Fruit fly (Drosophila melanogaster) whole organism, embryonic: ENCODE measurements around the gene eIF4G2.

Experiments
- Awh ChIP-seq: fragments of 200-800 bp; sonication (Bioruptor generic); IDR thresholded peaks from 2 replicates; pipeline ENCODE4, ENCODE4 v1.3.6; 2022; ENCODE audit warnings: missing biosample characterization, missing genetic modification characterization
- CG10209 ChIP-seq: fragments of 200-800 bp; sonication (Bioruptor generic); optimal IDR thresholded peaks from 3 replicates; lab custom pipeline; 2017; ENCODE audit warnings: missing biosample characterization, mild to moderate bottlenecking, missing genetic modification characterization, missing genetic modification reagents
- CG14667 ChIP-seq: fragments of 200-800 bp; sonication (Bioruptor generic); IDR thresholded peaks from 2 replicates; pipeline ENCODE4 v1.3.6; 2022; ENCODE audit warnings: missing biosample characterization, missing genetic modification characterization
- CG14710 ChIP-seq: fragments of 200-800 bp; sonication (Bioruptor generic); optimal IDR thresholded peaks from 3 replicates; lab custom pipeline; 2019; ENCODE audit warnings: missing biosample characterization, mild to moderate bottlenecking, missing genetic modification characterization, moderate library complexity
- CG2116 ChIP-seq: fragments of 200-800 bp; sonication (Bioruptor generic); optimal IDR thresholded peaks from 3 replicates; lab custom pipeline; 2018; ENCODE audit warnings: missing biosample characterization, mild to moderate bottlenecking, missing genetic modification characterization
- CG2678 ChIP-seq: fragments of 200-800 bp; sonication (Bioruptor generic); optimal IDR thresholded peaks from 3 replicates; lab custom pipeline; 2019; ENCODE audit warnings: missing biosample characterization, mild to moderate bottlenecking, missing genetic modification characterization, moderate library complexity
- CG3281 ChIP-seq: fragments of 200-800 bp; sonication (Bioruptor generic); optimal IDR thresholded peaks from 3 replicates; lab custom pipeline; 2017; ENCODE audit warnings: missing biosample characterization, mild to moderate bottlenecking, missing genetic modification characterization
- CG33213 ChIP-seq: fragments of 200-800 bp; sonication (Bioruptor generic); optimal IDR thresholded peaks from 3 replicates; lab custom pipeline; 2016; ENCODE audit warnings: missing biosample characterization, missing genetic modification characterization
- CG3407 ChIP-seq: fragments of 200-800 bp; sonication (Bioruptor generic); optimal IDR thresholded peaks from 2 replicates; lab custom pipeline; 2018; ENCODE audit warnings: missing biosample characterization, mild to moderate bottlenecking, missing genetic modification characterization
- CG34376 ChIP-seq: fragments of 200-800 bp; sonication (Bioruptor generic); optimal IDR thresholded peaks from 2 replicates; lab custom pipeline; 2018; ENCODE audit warnings: missing biosample characterization, mild to moderate bottlenecking, missing genetic modification characterization
- CG3847 ChIP-seq: fragments of 200-800 bp; sonication (Bioruptor generic); IDR thresholded peaks from 2 replicates; pipeline ENCODE4 v1.3.6; 2022; ENCODE audit warnings: missing biosample characterization, missing genetic modification characterization
- CG7745 ChIP-seq: fragments of 200-800 bp; sonication (Bioruptor generic); optimal IDR thresholded peaks from 2 replicates; lab custom pipeline; 2018; ENCODE audit warnings: missing biosample characterization, mild to moderate bottlenecking, missing genetic modification characterization, moderate library complexity
- CG8924 ChIP-seq: fragments of 200-800 bp; optimal IDR thresholded peaks from 3 replicates; lab custom pipeline; 2019; ENCODE audit warnings: missing biosample characterization, mild to moderate bottlenecking, missing genetic modification characterization, moderate library complexity
- CG9609 ChIP-seq: fragments of 200-800 bp; sonication (Bioruptor generic); optimal IDR thresholded peaks from 3 replicates; lab custom pipeline; 2016; ENCODE audit warnings: missing biosample characterization, missing genetic modification characterization
- CHES-1-like ChIP-seq: fragments of 200-800 bp; sonication (Bioruptor generic); optimal IDR thresholded peaks from 2 replicates; lab custom pipeline; 2016; ENCODE audit warnings: missing biosample characterization, missing genetic modification characterization
- Camta ChIP-seq: fragments of 200-800 bp; sonication (Bioruptor generic); optimal IDR thresholded peaks from 2 replicates; lab custom pipeline; 2016; ENCODE audit warnings: missing biosample characterization, missing genetic modification characterization
- E2f2 ChIP-seq: fragments of 200-800 bp; sonication (Bioruptor generic); IDR thresholded peaks from 2 replicates; pipeline ENCODE4 v1.3.6; 2022; ENCODE audit warnings: missing biosample characterization, missing genetic modification characterization
- ERR ChIP-seq: fragments of 200-800 bp; sonication (Bioruptor generic); optimal IDR thresholded peaks from 2 replicates; lab custom pipeline; 2016; ENCODE audit warnings: missing biosample characterization, missing genetic modification characterization
- Ets65A ChIP-seq: fragments of 200-800 bp; sonication (Bioruptor generic); peaks from one replicate; lab custom pipeline; 2016; ENCODE audit warnings: missing biosample characterization, missing genetic modification characterization
- Ets97D ChIP-seq: fragments of 200-800 bp; sonication (Bioruptor generic); optimal IDR thresholded peaks from 3 replicates; lab custom pipeline; 2016; ENCODE audit warnings: missing biosample characterization, missing genetic modification characterization
- Hsf ChIP-seq: fragments of 200-800 bp; sonication (Bioruptor generic); optimal IDR thresholded peaks from 3 replicates; lab custom pipeline; 2016; ENCODE audit warnings: missing biosample characterization, missing genetic modification characterization
- Nf-YC ChIP-seq: fragments of 200-800 bp; optimal IDR thresholded peaks from 3 replicates; lab custom pipeline; 2019; ENCODE audit warnings: missing biosample characterization, mild to moderate bottlenecking, missing genetic modification characterization, moderate library complexity
- Pdp1 ChIP-seq, 2 experiments: fragments of 200-800 bp; sonication (Bioruptor generic); optimal IDR thresholded peaks; 3 replicates each; lab custom pipeline; 2016; ENCODE audit warnings: missing biosample characterization in 2 of 2, missing genetic modification characterization in 2 of 2, mild to moderate bottlenecking in 1 of 2, moderate library complexity in 1 of 2
- TFAM ChIP-seq: fragments of 200-800 bp; sonication (Bioruptor generic); optimal IDR thresholded peaks from 2 replicates; lab custom pipeline; 2017; ENCODE audit warnings: missing biosample characterization, missing genetic modification characterization, inconsistent platforms
- bcd ChIP-seq: fragments of 200-800 bp; sonication (Bioruptor generic); optimal IDR thresholded peaks from 2 replicates; lab custom pipeline; 2017; ENCODE audit warnings: missing biosample characterization, mild to moderate bottlenecking, missing genetic modification characterization
- bowl ChIP-seq: fragments of 200-800 bp; sonication (Bioruptor generic); IDR thresholded peaks from 2 replicates; pipeline ENCODE4 v1.3.6; 2022; ENCODE audit warnings: missing biosample characterization, missing genetic modification characterization
- chm ChIP-seq: fragments of 200-800 bp; sonication (Bioruptor generic); IDR thresholded peaks from 2 replicates; pipeline ENCODE4 v1.3.6; 2022; ENCODE audit warnings: missing biosample characterization, missing genetic modification characterization
- dimm ChIP-seq: fragments of 200-800 bp; sonication (Bioruptor generic); IDR thresholded peaks from 2 replicates; pipeline ENCODE4 v1.3.6; 2022; ENCODE audit warnings: missing biosample characterization, missing genetic modification characterization
- ems ChIP-seq: fragments of 200-800 bp; sonication (Bioruptor generic); optimal IDR thresholded peaks from 3 replicates; lab custom pipeline; 2016; ENCODE audit warnings: missing biosample characterization, missing genetic modification characterization
- exex ChIP-seq: fragments of 200-800 bp; sonication (Bioruptor generic); optimal IDR thresholded peaks from 4 replicates; lab custom pipeline; 2018; ENCODE audit warnings: missing biosample characterization, mild to moderate bottlenecking, missing genetic modification characterization, moderate library complexity
- gem ChIP-seq: fragments of 200-800 bp; sonication (Bioruptor generic); optimal IDR thresholded peaks from 2 replicates; lab custom pipeline; 2019; ENCODE audit warnings: missing biosample characterization, mild to moderate bottlenecking, missing genetic modification characterization, moderate library complexity
- insv ChIP-seq, 2 experiments: fragments of 200-800 bp; sonication (Bioruptor generic); optimal IDR thresholded peaks; 3 replicates each; lab custom pipeline; 2016 to 2018; ENCODE audit warnings: missing biosample characterization in 2 of 2, missing genetic modification characterization in 2 of 2
- kni ChIP-seq: fragments of 200-800 bp; sonication (Bioruptor generic); optimal IDR thresholded peaks from 3 replicates; lab custom pipeline; 2017; ENCODE audit warnings: mild to moderate bottlenecking, missing biosample characterization, missing genetic modification reagents, missing genetic modification characterization
- lab ChIP-seq: fragments of 200-800 bp; sonication (Bioruptor generic); optimal IDR thresholded peaks from 3 replicates; lab custom pipeline; 2017; ENCODE audit warnings: missing biosample characterization, missing genetic modification characterization, mild to moderate bottlenecking, moderate library complexity, missing genetic modification reagents
- mirr ChIP-seq: fragments of 200-800 bp; sonication (Bioruptor generic); optimal IDR thresholded peaks from 3 replicates; lab custom pipeline; 2018; ENCODE audit warnings: missing biosample characterization, mild to moderate bottlenecking, missing genetic modification characterization
- nerfin-1 ChIP-seq: fragments of 200-800 bp; sonication (Bioruptor generic); optimal IDR thresholded peaks from 3 replicates; lab custom pipeline; 2019; ENCODE audit warnings: missing biosample characterization, mild to moderate bottlenecking, missing genetic modification characterization, moderate library complexity
- pum ChIP-seq: fragments of 200-800 bp; sonication (Bioruptor generic); optimal IDR thresholded peaks from 2 replicates; lab custom pipeline; 2016; ENCODE audit warnings: missing biosample characterization, missing genetic modification characterization
- sd ChIP-seq: fragments of 200-800 bp; sonication (Bioruptor generic); optimal IDR thresholded peaks from 3 replicates; lab custom pipeline; 2018; ENCODE audit warnings: missing biosample characterization, mild to moderate bottlenecking, missing genetic modification characterization, moderate library complexity
- tgo ChIP-seq: fragments of 200-800 bp; sonication (Bioruptor generic); IDR thresholded peaks from 3 replicates; pipeline ENCODE4 v1.3.6; 2022; ENCODE audit warnings: missing biosample characterization, missing genetic modification characterization
- trem ChIP-seq: fragments of 200-800 bp; optimal IDR thresholded peaks from 3 replicates; lab custom pipeline; 2019; ENCODE audit warnings: missing biosample characterization, mild to moderate bottlenecking, missing genetic modification characterization, moderate library complexity
- tx ChIP-seq: fragments of 200-800 bp; sonication (Bioruptor generic); optimal IDR thresholded peaks from 2 replicates; lab custom pipeline; 2016; ENCODE audit warnings: missing biosample characterization, missing genetic modification characterization

The eIF4G2 gene

DNA sequence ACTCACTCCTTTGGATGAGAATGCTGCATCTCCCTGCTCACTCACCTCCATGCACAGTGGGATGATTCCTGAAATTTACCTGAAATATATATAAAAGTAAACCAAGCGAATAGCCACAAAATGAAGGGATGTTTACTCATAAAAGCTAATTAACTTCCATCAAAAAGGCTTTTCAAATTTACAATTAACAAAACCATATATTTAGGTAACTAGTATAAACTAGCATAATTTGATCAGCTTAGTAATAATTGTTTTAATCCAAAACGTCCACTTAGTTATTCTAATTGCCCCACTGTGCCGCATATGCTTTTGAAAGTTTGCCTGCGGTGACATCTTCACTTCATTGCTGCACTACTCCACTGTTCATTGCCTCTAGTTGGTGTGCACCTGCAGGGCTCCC lies 35.1 kb downstream of the eIF4G2 start (continued):
- peak; percentile 2 for TF ChIP-seq TFAM
- peak; percentile 61 for TF ChIP-seq CG3407 (GFP tag; lab: Kevin White, UChicago)
- peak; percentile 80 for TF ChIP-seq CG2678 (tag; lab: Kevin White, UChicago)
- peak; percentile 23 for TF ChIP-seq ERR
- TF ChIP-seq CG33213 (GFP tag; lab: Kevin White, UChicago) = peak; percentile 11
- TF ChIP-seq kni (GFP tag; lab: Kevin White, UChicago) = no peak
- no peak for TF ChIP-seq CG7745 (tag; lab: Kevin White, UChicago)
- TF ChIP-seq ems (GFP tag; lab: Kevin White, UChicago) = peak; percentile 71
- peak; percentile 19; the same call in 1 of the 2 replicates for TF ChIP-seq CG14667
- peak; percentile 95 for TF ChIP-seq Ets65A (GFP tag; lab: Kevin White, UChicago)
- TF ChIP-seq Ets97D (GFP tag; lab: Kevin White, UChicago) = peak; percentile 21
- TF ChIP-seq bowl = no peak
- TF ChIP-seq Hsf (GFP tag; lab: Kevin White, UChicago) = peak; percentile 76
- TF ChIP-seq CG3847 (GFP tag; lab: Robert Waterston, UW) = peak; percentile 50
- peak; percentile 82 for TF ChIP-seq trem (tag; lab: Kevin White, UChicago)
- TF ChIP-seq chm (GFP tag; lab: Robert Waterston, UW) = peak; percentile 71; the same call in 1 of the 2 replicates
- peak; percentile 67 for TF ChIP-seq bcd (GFP tag; lab: Kevin White, UChicago)
- TF ChIP-seq CG2116 (GFP tag; lab: Kevin White, UChicago) = peak; percentile 4
- TF ChIP-seq CG8924 (tag; lab: Kevin White, UChicago) = peak; percentile 72
- peak; percentile 76 for TF ChIP-seq CG10209 (GFP tag; lab: Kevin White, UChicago)
- peak; percentile 16; the same call in 1 of the 2 replicates for TF ChIP-seq E2f2 (GFP tag; lab: Robert Waterston, UW)
- peak; percentile 13 for TF ChIP-seq CHES-1-like (GFP tag; lab: Kevin White, UChicago)
- peak; percentile 91 for TF ChIP-seq gem (tag; lab: Kevin White, UChicago)
- no peak for TF ChIP-seq insv (GFP tag; optimal IDR thresholded peaks at IDR 0.05; lab: Kevin White, UChicago)
- TF ChIP-seq tx (GFP tag; lab: Kevin White, UChicago) = peak; percentile 51
- peak; percentile 36 for TF ChIP-seq CG9609 (GFP tag; lab: Kevin White, UChicago)
- TF ChIP-seq CG14710 = peak; percentile 90
- peak; percentile 34; the same call in 2 of the 3 replicates for TF ChIP-seq tgo (GFP tag; lab: Robert Waterston, UW)
- peak; percentile 42 for TF ChIP-seq CG3281 (GFP tag; lab: Kevin White, UChicago)
- TF ChIP-seq pum = peak; percentile 32
- peak; percentile 59 for TF ChIP-seq Camta (GFP tag; lab: Kevin White, UChicago)
- TF ChIP-seq lab = peak; percentile 51
- peak; percentile 34; the same call in 1 of the 2 replicates for TF ChIP-seq Awh

DNA sequence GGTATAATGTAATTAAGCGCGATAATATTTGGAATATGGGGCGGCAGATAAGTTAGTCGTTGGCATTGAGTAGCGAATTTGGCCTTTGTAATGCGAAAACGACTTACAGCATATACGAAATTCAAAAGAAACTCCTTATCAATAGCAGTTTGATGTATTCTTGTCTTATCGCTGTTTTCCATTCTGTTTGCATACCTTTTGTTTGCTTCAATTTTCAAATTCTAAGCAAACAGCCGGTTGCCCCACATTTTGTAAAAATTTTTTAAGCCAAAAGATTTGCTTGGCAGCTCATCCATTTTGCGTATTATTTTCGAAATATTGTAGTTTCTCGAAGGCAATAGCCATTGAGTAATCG lies 35.7 kb downstream of the eIF4G2 start:
- TF ChIP-seq mirr (GFP tag; lab: Kevin White, UChicago) (peak; percentile 46), exex (tag; lab: Kevin White, UChicago) (peak; percentile 59), dimm (GFP tag; lab: Robert Waterston, UW) (no peak), Pdp1 (GFP tag; optimal IDR thresholded peaks at IDR 0.05; lab: Kevin White, UChicago) (peak in 1 of 2 experiments; percentile 32), CG34376 (GFP tag; lab: Kevin White, UChicago) (peak; percentile 49), sd (tag; lab: Kevin White, UChicago) (peak; percentile 30), nerfin-1 (tag; lab: Kevin White, UChicago) (no peak), Nf-YC (tag; lab: Kevin White, UChicago) (peak; percentile 56)
- TF ChIP-seq, all 482 proteins: peak for 6
